Fruit fly (Drosophila melanogaster): ENCODE measurements around the gene CG43102.

The CG43102 gene

dm6 chr3R:17733261-17733660 lies 61.0 kb downstream of the CG43102 start, which contains the start of gene CG14321 (continued):
- peak; percentile 74 for TF ChIP-seq amos (GFP tag; IDR thresholded peaks at IDR 0.05; ENCODE audit: partially characterized antibody)
- no peak for TF ChIP-seq her (GFP tag; optimal IDR thresholded peaks at IDR 0.05)
- 0 out of 3 replicates have a peak, but pooled peaks have one; percentile 16 for TF ChIP-seq CG7963 (GFP tag; IDR thresholded peaks at IDR 0.05; ENCODE audit: partially characterized antibody)
- TF ChIP-seq gcm (GFP tag; optimal IDR thresholded peaks at IDR 0.05), result no peak
- peak; percentile 65; the same call in 1 of the 2 replicates for TF ChIP-seq bbx (GFP tag; IDR thresholded peaks at IDR 0.05; ENCODE audit: partially characterized antibody)
- TF ChIP-seq Dip2 (GFP tag; IDR thresholded peaks at IDR 0.05), result peak; percentile 92
- no peak for TF ChIP-seq Hr3 (GFP tag; optimal IDR thresholded peaks at IDR 0.05)
- TF ChIP-seq CG10543 (GFP tag; optimal IDR thresholded peaks at IDR 0.05), result no peak
- TF ChIP-seq tna (GFP tag; IDR thresholded peaks at IDR 0.05; ENCODE audit: partially characterized antibody), result peak; percentile 76
- TF ChIP-seq zen2 (GFP tag; IDR thresholded peaks at IDR 0.05; ENCODE audit: partially characterized antibody), result peak; percentile 35; the same call in 1 of the 3 replicates
- TF ChIP-seq hb (GFP tag; IDR thresholded peaks at IDR 0.05; ENCODE audit: partially characterized antibody), result peak; percentile 84
- TF ChIP-seq unc-4 (GFP tag; IDR thresholded peaks at IDR 0.05; ENCODE audit: partially characterized antibody), result 0 out of 2 replicates have a peak, but pooled peaks have one; percentile 18
- no peak for TF ChIP-seq shn (GFP tag; optimal IDR thresholded peaks at IDR 0.05)
- TF ChIP-seq ap (GFP tag; IDR thresholded peaks at IDR 0.05), result no peak
- no peak for TF ChIP-seq Hmx (GFP tag; optimal IDR thresholded peaks at IDR 0.05)
- no peak for TF ChIP-seq CG12071 (GFP tag; optimal IDR thresholded peaks at IDR 0.05)
- TF ChIP-seq Gug (GFP tag; IDR thresholded peaks at IDR 0.05), result no peak
- peak; percentile 77 for TF ChIP-seq zen (tag; optimal IDR thresholded peaks at IDR 0.05)
- no peak for TF ChIP-seq CG8388 (GFP tag; optimal IDR thresholded peaks at IDR 0.05)
- TF ChIP-seq Trl (optimal IDR thresholded peaks at IDR 0.05), result no peak
- no peak for TF ChIP-seq Trl (GFP tag; optimal IDR thresholded peaks at IDR 0.05)
- TF ChIP-seq CG14860 (GFP tag; IDR thresholded peaks at IDR 0.05; ENCODE audit: partially characterized antibody), result peak; percentile 88
- no peak for TF ChIP-seq da (GFP tag; optimal IDR thresholded peaks at IDR 0.05)
- no peak for TF ChIP-seq schlank (tag; optimal IDR thresholded peaks at IDR 0.05)
- TF ChIP-seq slbo (GFP tag; IDR thresholded peaks at IDR 0.05), result peak; percentile 20; the same call in 1 of the 2 replicates
- TF ChIP-seq CG6813 (GFP tag; optimal IDR thresholded peaks at IDR 0.05), result no peak
- no peak for TF ChIP-seq B-H1 (GFP tag; IDR thresholded peaks at IDR 0.05)
- TF ChIP-seq danr (GFP tag; IDR thresholded peaks at IDR 0.05), result no peak
- peak; percentile 73 for TF ChIP-seq vnd (GFP tag; IDR thresholded peaks at IDR 0.05; ENCODE audit: partially characterized antibody)
- TF ChIP-seq HLHmδ (GFP tag; optimal IDR thresholded peaks at IDR 0.05), result no peak
- no peak for TF ChIP-seq sqz (GFP tag; optimal IDR thresholded peaks at IDR 0.05)
- no peak for TF ChIP-seq rib (GFP tag; IDR thresholded peaks at IDR 0.05)
- TF ChIP-seq CG5180 (GFP tag; optimal IDR thresholded peaks at IDR 0.05), result no peak
- TF ChIP-seq sna (GFP tag; IDR thresholded peaks at IDR 0.05; ENCODE audit: partially characterized antibody), result peak; percentile 51
- TF ChIP-seq caup (GFP tag; optimal IDR thresholded peaks at IDR 0.05; ENCODE audit: severe bottlenecking), result no peak
- TF ChIP-seq sisA (GFP tag; IDR thresholded peaks at IDR 0.05), result no peak
- 0 out of 4 replicates have a peak, but pooled peaks have one; percentile 14 for TF ChIP-seq chinmo (GFP tag; IDR thresholded peaks at IDR 0.05; ENCODE audit: partially characterized antibody)
- no peak for TF ChIP-seq CG4730 (GFP tag; IDR thresholded peaks at IDR 0.05)
- TF ChIP-seq run (tag; optimal IDR thresholded peaks at IDR 0.05), result no peak
- no peak for TF ChIP-seq B-H2 (GFP tag; optimal IDR thresholded peaks at IDR 0.05)
- TF ChIP-seq CG11247 (GFP tag; IDR thresholded peaks at IDR 0.05), result no peak
- TF ChIP-seq Sox100B (GFP tag; optimal IDR thresholded peaks at IDR 0.05), result no peak
- TF ChIP-seq Atf-2 (GFP tag; optimal IDR thresholded peaks at IDR 0.05), result no peak
- TF ChIP-seq Hey (tag; optimal IDR thresholded peaks at IDR 0.05), result no peak
- TF ChIP-seq MTF-1 (GFP tag; optimal IDR thresholded peaks at IDR 0.05; ENCODE audit: borderline replicate concordance), result no peak
- peak; percentile 23 for TF ChIP-seq D (optimal IDR thresholded peaks at IDR 0.05)
- TF ChIP-seq D (GFP tag; optimal IDR thresholded peaks at IDR 0.05), result no peak
- TF ChIP-seq CrebB (tag; optimal IDR thresholded peaks at IDR 0.05), result no peak
- TF ChIP-seq wor (GFP tag; IDR thresholded peaks at IDR 0.05), result no peak
- TF ChIP-seq ewg (GFP tag; optimal IDR thresholded peaks at IDR 0.05), result no peak

All from whole organism, embryonic.